Worm (Caenorhabditis elegans) whole organism, late embryonic: ENCODE measurements around the gene knl-1.

Experiments used
- ama-1 ChIP-seq: fragments of 150-350 bp; optimal IDR thresholded peaks from 2 replicates; lab custom pipeline; 2014
- fax-1 ChIP-seq: sonication (generic microtip); optimal IDR thresholded peaks from 2 replicates; lab custom pipeline; 2016; ENCODE audit warnings: missing genotype, missing genetic modification characterization, missing compliant biosample characterization
- hlh-13 ChIP-seq: fragments of 200-800 bp; sonication (Bioruptor generic); optimal IDR thresholded peaks from 2 replicates; lab custom pipeline; 2018; ENCODE audit warnings: mild to moderate bottlenecking, missing genetic modification characterization, missing compliant biosample characterization
- pag-3 ChIP-seq: sonication (generic microtip); optimal IDR thresholded peaks from 2 replicates; lab custom pipeline; 2016; ENCODE audit warnings: missing compliant biosample characterization, missing genetic modification characterization, borderline replicate concordance
- zip-5 ChIP-seq: sonication (generic microtip); optimal IDR thresholded peaks from 2 replicates; lab custom pipeline; 2016; ENCODE audit warnings: missing genetic modification characterization, missing compliant biosample characterization

DNA sequence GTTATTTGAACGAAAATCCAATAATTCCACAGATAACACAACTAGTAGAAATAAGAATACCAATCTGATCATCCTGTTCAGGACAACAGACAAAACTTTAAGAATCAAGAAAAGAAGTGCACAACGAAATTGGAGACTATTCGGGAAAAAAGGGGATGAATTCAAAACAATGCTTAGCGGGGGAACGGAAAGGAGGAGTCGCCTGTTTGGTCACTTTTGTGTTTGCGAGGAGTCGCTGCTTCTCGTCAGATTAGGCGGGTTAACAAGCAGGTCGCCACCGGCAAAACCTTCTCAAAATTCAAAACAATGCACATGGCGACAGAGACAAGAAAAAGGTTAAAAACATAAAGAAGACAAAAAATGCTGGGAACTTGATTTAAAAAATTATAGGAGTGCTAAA, 40.7 kb upstream of the knl-1 start, which contains the start of gene C30A5.10:
- no peak for TF ChIP-seq zip-5
- no peak for TF ChIP-seq pag-3 (tag; lab: Kevin White, UChicago)
- no peak for TF ChIP-seq hlh-13 (GFP tag; lab: Kevin White, UChicago)
- no peak for TF ChIP-seq ama-1 (lab: Kevin White, UChicago)
- no peak for TF ChIP-seq fax-1
